Worm (Caenorhabditis elegans) whole organism, young adult: ENCODE measurements around the gene sto-3.

Experiments
- C17E4.6 ChIP-seq: fragments of 200-800 bp; sonication (Bioruptor generic); IDR thresholded peaks from 2 replicates; pipeline ENCODE4 v1.3.6; 2022; ENCODE audit warnings: missing genetic modification reagents, missing genetic modification characterization, missing compliant biosample characterization
- F10E7.11 ChIP-seq: sonication (generic microtip); optimal IDR thresholded peaks from 2 replicates; lab custom pipeline; 2017; ENCODE audit warnings: mild to moderate bottlenecking, missing genetic modification characterization, moderate library complexity, missing compliant biosample characterization
- F22D6.2 ChIP-seq: sonication (generic microtip); optimal IDR thresholded peaks from 2 replicates; lab custom pipeline; 2016; ENCODE audit warnings: mild to moderate bottlenecking, missing genetic modification characterization, missing compliant biosample characterization
- F23B12.7 ChIP-seq: sonication (generic microtip); optimal IDR thresholded peaks from 2 replicates; lab custom pipeline; 2017; ENCODE audit warnings: missing genetic modification characterization, mild to moderate bottlenecking, missing compliant biosample characterization, antibody characterized with exemption, moderate library complexity; ENCODE audit not compliant: insufficient read depth
- F37B4.10 ChIP-seq: fragments of 200-800 bp; sonication (Bioruptor generic); IDR thresholded peaks from 2 replicates; pipeline ENCODE4 v1.3.6; 2022; ENCODE audit warnings: missing genetic modification characterization, missing compliant biosample characterization
- F39B2.1 ChIP-seq: fragments of 200-800 bp; sonication (Bioruptor generic); IDR thresholded peaks from 2 replicates; pipeline ENCODE4 v1.3.6; 2022; ENCODE audit warnings: missing genetic modification reagents, missing genetic modification characterization, missing compliant biosample characterization
- K11D2.4 ChIP-seq: fragments of 200-800 bp; sonication (Bioruptor generic); IDR thresholded peaks from 2 replicates; pipeline ENCODE4 v1.3.6; 2022; ENCODE audit warnings: missing genetic modification reagents, missing genetic modification characterization, missing compliant biosample characterization
- ama-1 ChIP-seq, 3 experiments: fragments of 150-350 bp in 1 of 3; sonication (generic microtip) in 2 of 3; optimal IDR thresholded peaks; 2 replicates each; lab custom pipeline; 2014 to 2018; ENCODE audit warnings: missing biosample characterization in 2 of 3, missing genetic modification characterization in 2 of 3, missing genetic modification reagents in 2 of 3
- atf-7 ChIP-seq: sonication (generic microtip); optimal IDR thresholded peaks from 2 replicates; lab custom pipeline; 2017; ENCODE audit warnings: mild to moderate bottlenecking, missing genetic modification characterization, missing compliant biosample characterization
- bed-2 ChIP-seq: fragments of 200-800 bp; sonication (Bioruptor generic); IDR thresholded peaks from 2 replicates; pipeline ENCODE4 v1.3.6; 2022; ENCODE audit warnings: missing genetic modification reagents, missing genetic modification characterization, missing compliant biosample characterization
- ccch-3 ChIP-seq: fragments of 200-800 bp; sonication (Bioruptor generic); optimal IDR thresholded peaks from 2 replicates; lab custom pipeline; 2018; ENCODE audit warnings: mild to moderate bottlenecking, missing genetic modification characterization, missing compliant biosample characterization
- cebp-1 ChIP-seq, 2 experiments: fragments of 200-800 bp in 1 of 2; sonication (Bioruptor generic) in 1 of 2; sonication (generic microtip) in 1 of 2; IDR thresholded peaks in 1 of 2; optimal IDR thresholded peaks in 1 of 2; 2 replicates each; pipeline versions ENCODE4 v1.3.6 to Lab custom; 2017 to 2022; ENCODE audit warnings: missing compliant biosample characterization in 2 of 2, missing genetic modification characterization in 2 of 2, mild to moderate bottlenecking in 1 of 2, missing genetic modification reagents in 1 of 2, moderate library complexity in 1 of 2
- cebp-2 ChIP-seq: fragments of 200-800 bp; sonication (Bioruptor generic); IDR thresholded peaks from 2 replicates; pipeline ENCODE4 v1.3.6; 2022; ENCODE audit warnings: missing genetic modification characterization, missing compliant biosample characterization
- ceh-27 ChIP-seq: fragments of 200-800 bp; sonication (Bioruptor generic); optimal IDR thresholded peaks from 2 replicates; lab custom pipeline; 2018; ENCODE audit warnings: mild to moderate bottlenecking, missing genetic modification characterization, moderate library complexity, missing compliant biosample characterization
- dpl-1 ChIP-seq: fragments of 150-350 bp; optimal IDR thresholded peaks from 2 replicates; lab custom pipeline; 2014; ENCODE audit warnings: missing biosample characterization, missing genetic modification reagents, missing genetic modification characterization
- egl-44 ChIP-seq: fragments of 200-800 bp; sonication (Bioruptor generic); IDR thresholded peaks from 2 replicates; pipeline ENCODE4 v1.3.6; 2022; ENCODE audit warnings: missing genetic modification reagents, missing genetic modification characterization, missing compliant biosample characterization
- egrh-3 ChIP-seq: fragments of 200-800 bp; sonication (Bioruptor generic); IDR thresholded peaks from 2 replicates; pipeline ENCODE4 v1.3.6; 2022; ENCODE audit warnings: missing genetic modification reagents, missing genetic modification characterization, missing compliant biosample characterization
- ekl-4 ChIP-seq: fragments of 200-800 bp; sonication (Bioruptor generic); IDR thresholded peaks from 2 replicates; pipeline ENCODE4 v1.3.6; 2022; ENCODE audit warnings: missing genetic modification reagents, missing genetic modification characterization, missing compliant biosample characterization
- hlh-26 ChIP-seq: fragments of 200-800 bp; sonication (Bioruptor generic); conservative IDR thresholded peaks from 2 replicates; pipeline ENCODE4 v1.3.6; 2022; ENCODE audit warnings: missing genetic modification reagents, missing genetic modification characterization, missing compliant biosample characterization
- hmg-20 ChIP-seq: fragments of 200-800 bp; sonication (Bioruptor generic); IDR thresholded peaks from 2 replicates; pipeline ENCODE4 v1.3.6; 2022; ENCODE audit warnings: missing genetic modification reagents, missing genetic modification characterization, missing compliant biosample characterization
- hrde-1 ChIP-seq: sonication (generic microtip); optimal IDR thresholded peaks from 2 replicates; lab custom pipeline; 2016; ENCODE audit warnings: missing genetic modification characterization, mild to moderate bottlenecking, missing compliant biosample characterization, moderate library complexity, missing genotype, missing genetic modification reagents, borderline replicate concordance
- lir-1 ChIP-seq: fragments of 200-800 bp; sonication (Bioruptor generic); conservative IDR thresholded peaks from 2 replicates; pipeline ENCODE4 v1.3.6; 2022; ENCODE audit warnings: missing genetic modification reagents, missing genetic modification characterization, missing compliant biosample characterization
- mcd-1 ChIP-seq: fragments of 200-800 bp; sonication (Bioruptor generic); IDR thresholded peaks from 2 replicates; pipeline ENCODE4 v1.3.6; 2022; ENCODE audit warnings: missing genetic modification reagents, missing genetic modification characterization, missing compliant biosample characterization
- mes-4 ChIP-seq: sonication (generic microtip); optimal IDR thresholded peaks from 2 replicates; lab custom pipeline; 2016; ENCODE audit warnings: missing genotype, missing genetic modification characterization, missing compliant biosample characterization
- mxl-1 ChIP-seq: sonication (generic microtip); optimal IDR thresholded peaks from 2 replicates; lab custom pipeline; 2016; ENCODE audit warnings: missing genetic modification characterization, missing compliant biosample characterization
- nfyb-1 ChIP-seq: fragments of 200-800 bp; sonication (Bioruptor generic); IDR thresholded peaks from 2 replicates; pipeline ENCODE4 v1.3.6; 2022; ENCODE audit warnings: missing genetic modification reagents, missing genetic modification characterization, missing compliant biosample characterization
- nhr-90 ChIP-seq: sonication (generic microtip); optimal IDR thresholded peaks from 2 replicates; lab custom pipeline; 2016; ENCODE audit warnings: missing genotype, mild to moderate bottlenecking, missing genetic modification characterization, missing compliant biosample characterization
- rcor-1 ChIP-seq: fragments of 200-800 bp; sonication (Bioruptor generic); IDR thresholded peaks from 2 replicates; pipeline ENCODE4 v1.3.6; 2022; ENCODE audit warnings: missing genetic modification reagents, missing genetic modification characterization, missing compliant biosample characterization
- rec-8 ChIP-seq, 2 experiments: sonication (generic microtip); optimal IDR thresholded peaks; 2 replicates each; lab custom pipeline; 2016; ENCODE audit warnings: mild to moderate bottlenecking in 2 of 2, missing genetic modification characterization in 2 of 2, missing genetic modification reagents in 2 of 2, missing genotype in 2 of 2, missing biosample characterization in 1 of 2, missing compliant biosample characterization in 1 of 2, moderate library complexity in 1 of 2
- repo-1 ChIP-seq: sonication (generic microtip); optimal IDR thresholded peaks from 2 replicates; lab custom pipeline; 2017; ENCODE audit warnings: mild to moderate bottlenecking, missing genetic modification characterization, missing compliant biosample characterization
- snpc-3.4 ChIP-seq: sonication (generic microtip); optimal IDR thresholded peaks from 2 replicates; lab custom pipeline; 2017; ENCODE audit warnings: missing genetic modification characterization, mild to moderate bottlenecking, missing compliant biosample characterization, antibody characterized with exemption, moderate library complexity, missing genotype, missing genetic modification reagents
- tbx-9 ChIP-seq: sonication (generic microtip); optimal IDR thresholded peaks from 2 replicates; lab custom pipeline; 2016; ENCODE audit warnings: borderline replicate concordance, missing genetic modification characterization, inconsistent platforms, missing compliant biosample characterization
- zfh-2 ChIP-seq: fragments of 200-800 bp; sonication (Bioruptor generic); conservative IDR thresholded peaks from 2 replicates; pipeline ENCODE4 v1.3.6; 2022; ENCODE audit warnings: missing genetic modification reagents, missing genetic modification characterization, missing compliant biosample characterization
- ztf-18 ChIP-seq: sonication (generic microtip); optimal IDR thresholded peaks from 2 replicates; lab custom pipeline; 2016; ENCODE audit warnings: missing genotype, mild to moderate bottlenecking, missing genetic modification characterization, missing compliant biosample characterization
- ztf-22 ChIP-seq: fragments of 200-800 bp; sonication (Bioruptor generic); optimal IDR thresholded peaks from 2 replicates; lab custom pipeline; 2018; ENCODE audit warnings: mild to moderate bottlenecking, missing genetic modification characterization, moderate library complexity, missing compliant biosample characterization
- ztf-26 ChIP-seq: sonication (generic microtip); optimal IDR thresholded peaks from 2 replicates; lab custom pipeline; 2017; ENCODE audit warnings: missing genetic modification characterization, missing compliant biosample characterization
- ztf-3 ChIP-seq: fragments of 200-800 bp; sonication (Bioruptor generic); optimal IDR thresholded peaks from 2 replicates; lab custom pipeline; 2018; ENCODE audit warnings: mild to moderate bottlenecking, missing genetic modification characterization, missing compliant biosample characterization

sto-3 gene

DNA sequence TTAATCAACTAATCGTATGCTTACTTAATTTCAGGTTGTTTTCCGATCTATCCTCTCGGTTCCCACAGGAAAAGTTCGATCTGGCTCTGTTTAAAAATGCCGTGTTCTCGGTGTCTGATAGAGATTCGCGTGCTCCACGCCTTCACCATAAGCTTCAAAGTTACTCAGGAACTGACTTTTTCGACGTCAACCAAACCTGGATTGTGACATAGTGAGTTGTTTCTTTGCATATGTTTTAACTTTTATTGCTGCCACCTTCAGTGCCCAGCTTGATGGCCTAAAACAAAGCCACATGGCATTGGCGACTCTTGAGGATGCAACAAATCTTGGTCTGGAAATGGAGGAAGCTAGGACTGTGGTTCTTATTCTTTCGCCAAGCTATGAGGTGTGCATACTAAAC, 36.0 kb downstream of the sto-3 start:
- TF ChIP-seq ztf-26 (tag; lab: Kevin White, UChicago) (no peak), mes-4 (tag; lab: Kevin White, UChicago) (no peak), tbx-9 (tag; lab: Kevin White, UChicago) (no peak), ama-1 (optimal IDR thresholded peaks at IDR 0.05; lab: Kevin White, UChicago) (no peak), ama-1 (GFP tag; optimal IDR thresholded peaks at IDR 0.05; lab: Kevin White, UChicago) (no peak), C17E4.6 (GFP tag; lab: Robert Waterston, UW) (no peak), hrde-1 (tag; lab: Kevin White, UChicago) (no peak), nhr-90 (tag; lab: Kevin White, UChicago) (no peak), hmg-20 (GFP tag; lab: Robert Waterston, UW) (no peak), rcor-1 (no peak), F37B4.10 (GFP tag; lab: Robert Waterston, UW) (no peak), F10E7.11 (tag; lab: Kevin White, UChicago) (no peak), nfyb-1 (no peak), atf-7 (tag; lab: Kevin White, UChicago) (no peak), ztf-22 (GFP tag; lab: Kevin White, UChicago) (no peak), ekl-4 (GFP tag; lab: Robert Waterston, UW) (no peak), egl-44 (no peak), bed-2 (GFP tag; lab: Robert Waterston, UW) (no peak), lir-1 (GFP tag; lab: Robert Waterston, UW) (no peak), snpc-3.4 (tag; lab: Kevin White, UChicago) (no peak), ztf-3 (no peak)

DNA sequence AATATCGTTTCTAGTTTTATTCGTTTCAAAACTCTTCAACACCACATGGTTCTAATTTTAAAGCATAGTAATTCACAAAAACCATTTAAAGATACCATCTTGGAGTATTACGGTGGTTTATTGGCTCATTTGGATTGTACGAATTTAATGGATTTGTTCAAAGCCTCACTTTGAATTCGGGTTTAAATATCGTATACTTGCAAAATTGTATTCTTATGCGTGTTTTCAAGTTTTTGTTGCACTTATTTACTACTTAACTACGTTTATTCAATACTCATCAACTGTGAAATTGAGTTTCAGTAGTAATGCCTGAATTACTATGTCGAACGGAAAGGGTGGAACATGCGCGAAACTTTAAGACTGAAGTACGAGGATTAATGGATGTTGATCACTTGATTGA, 36.5 kb downstream of the sto-3 start, which contains the start of gene abts-2:
Gene abts-2 (plus strand): TSS at position 301 of the 400 bp plus-strand sequence.
- TF ChIP-seq ama-1 (optimal IDR thresholded peaks at IDR 0.05; lab: Kevin White, UChicago) (no peak), ama-1 (GFP tag; optimal IDR thresholded peaks at IDR 0.05; lab: Kevin White, UChicago) (no peak), K11D2.4 (GFP tag; lab: Robert Waterston, UW) (no peak)

- TF ChIP-seq egrh-3 (GFP tag; lab: Robert Waterston, UW) (peak; percentile 36; the same call in 1 of the 2 replicates), cebp-2 (GFP tag; lab: Robert Waterston, UW) (no peak), zfh-2 (peak; percentile 86)
Measured at ce11 chrX:11576429-11577088, 45.3 kb downstream of the sto-3 start.

ce11 chrX:11574167-11574566, 47.7 kb downstream of the sto-3 start:
- TF ChIP-seq ccch-3 (GFP tag; lab: Kevin White, UChicago) (no peak), ceh-27 (GFP tag; lab: Kevin White, UChicago) (no peak), mxl-1 (tag; lab: Kevin White, UChicago) (no peak), F23B12.7 (no peak), cebp-1 (GFP tag; IDR thresholded peaks at IDR 0.05; lab: Robert Waterston, UW) (no peak), cebp-1 (tag; optimal IDR thresholded peaks at IDR 0.05; lab: Kevin White, UChicago) (no peak), hlh-26 (GFP tag; lab: Robert Waterston, UW) (no peak), dpl-1 (no peak), F39B2.1 (GFP tag; lab: Robert Waterston, UW) (no peak), repo-1 (no peak), ztf-18 (tag; lab: Kevin White, UChicago) (no peak), mcd-1 (GFP tag; lab: Robert Waterston, UW) (no peak), rec-8 (tag; optimal IDR thresholded peaks at IDR 0.05; lab: Kevin White, UChicago) (no peak), F22D6.2 (no peak)
